Fruit fly (Drosophila melanogaster): ENCODE measurements around the gene Phlpp.

dm6 chr2L:19096361-19096760 is 37.4 kb downstream of the Phlpp start:
- TF ChIP-seq jim (GFP tag; optimal IDR thresholded peaks at IDR 0.05) (no peak), OdsH (GFP tag; optimal IDR thresholded peaks at IDR 0.05) (no peak), pan (optimal IDR thresholded peaks at IDR 0.05) (no peak), foxo (GFP tag; optimal IDR thresholded peaks at IDR 0.05) (no peak), Hr78 (GFP tag; optimal IDR thresholded peaks at IDR 0.05) (no peak), tai (GFP tag; optimal IDR thresholded peaks at IDR 0.05) (no peak), Dif (GFP tag; optimal IDR thresholded peaks at IDR 0.05; ENCODE audit: partially characterized antibody) (no peak), h (GFP tag; optimal IDR thresholded peaks at IDR 0.05) (no peak), ey (GFP tag; optimal IDR thresholded peaks at IDR 0.05) (no peak), sv (GFP tag; optimal IDR thresholded peaks at IDR 0.05) (no peak)
